Worm (Caenorhabditis elegans) whole organism, mixed stage, embryonic: ENCODE results near the gene str-56.

Experiments
- ces-1 ChIP-seq: fragments of 150-350 bp; optimal IDR thresholded peaks from 2 replicates; lab custom pipeline; 2014; ENCODE audit warnings: missing biosample characterization, missing genetic modification reagents, missing genetic modification characterization
- elt-3 ChIP-seq: fragments of 150-350 bp; optimal IDR thresholded peaks from 2 replicates; lab custom pipeline; 2014; ENCODE audit warnings: missing biosample characterization, missing genetic modification characterization
- mab-5 ChIP-seq: fragments of 150-350 bp; optimal IDR thresholded peaks from 2 replicates; lab custom pipeline; 2014; ENCODE audit warnings: missing biosample characterization, missing genetic modification characterization
- mep-1 ChIP-seq: fragments of 150-350 bp; optimal IDR thresholded peaks from 2 replicates; lab custom pipeline; 2017; ENCODE audit warnings: missing biosample characterization, missing genetic modification reagents, missing genetic modification characterization, inconsistent platforms
- mls-2 ChIP-seq: sonication (generic microtip); optimal IDR thresholded peaks from 2 replicates; lab custom pipeline; 2016; ENCODE audit warnings: mild to moderate bottlenecking, missing genetic modification characterization, moderate library complexity, missing compliant biosample characterization
- nhr-237 ChIP-seq: fragments of 150-350 bp; optimal IDR thresholded peaks from 2 replicates; lab custom pipeline; 2014; ENCODE audit warnings: missing biosample characterization, missing genetic modification characterization
- unc-39 ChIP-seq: fragments of 150-350 bp; optimal IDR thresholded peaks from 2 replicates; lab custom pipeline; 2014; ENCODE audit warnings: missing biosample characterization, missing genetic modification characterization
- unc-62 ChIP-seq: fragments of 150-350 bp; optimal IDR thresholded peaks from 2 replicates; lab custom pipeline; 2014; ENCODE audit warnings: missing biosample characterization, missing genetic modification reagents, missing genetic modification characterization

ce11 chrV:15891761-15892160 is 19.4 kb downstream of the str-56 start, which contains the start of gene T06C12.12:
- TF ChIP-seq unc-39 (no peak), elt-3 (tag; lab: Kevin White, UChicago) (no peak), unc-62 (no peak), nhr-237 (tag; lab: Kevin White, UChicago) (no peak), mls-2 (tag; lab: Kevin White, UChicago) (no peak), mab-5 (tag; lab: Kevin White, UChicago) (no peak), ces-1 (GFP tag; lab: Kevin White, UChicago) (no peak), mep-1 (tag; lab: Kevin White, UChicago) (no peak)
